Fruit fly (Drosophila melanogaster): ENCODE results near the gene CHMP2B.
A peak's percentile ranks its signal among the peaks of the same experiment; 100 is the strongest.

Gene CHMP2B

dm6 chr3L:5152354-5152806 lies 13.0 kb downstream of the CHMP2B start, which contains the start of the genes Gen and Srp54k (continued):
- TF ChIP-seq prd (optimal IDR thresholded peaks at IDR 0.05) (peak in 1 of 2 experiments; percentile 19), prd (GFP tag; IDR thresholded peaks at IDR 0.05) (peak; percentile 75), vfl (GFP tag; optimal IDR thresholded peaks at IDR 0.05) (peak; percentile 57), CG4282 (GFP tag; optimal IDR thresholded peaks at IDR 0.05) (no peak), CG4328 (GFP tag; optimal IDR thresholded peaks at IDR 0.05) (no peak), CG8359 (GFP tag; optimal IDR thresholded peaks at IDR 0.05; ENCODE audit: borderline replicate concordance) (no peak), Dp (GFP tag; optimal IDR thresholded peaks at IDR 0.05) (peak; percentile 73), dati (GFP tag; IDR thresholded peaks at IDR 0.05) (no peak), z (GFP tag; IDR thresholded peaks at IDR 0.05) (no peak), vvl (GFP tag; IDR thresholded peaks at IDR 0.05) (peak; percentile 31; the same call in 1 of the 2 replicates), CG6854 (GFP tag; optimal IDR thresholded peaks at IDR 0.05) (no peak), CG12942 (GFP tag; optimal IDR thresholded peaks at IDR 0.05) (no peak), Sox102F (GFP tag; optimal IDR thresholded peaks at IDR 0.05) (no peak), ato (GFP tag; IDR thresholded peaks at IDR 0.05; ENCODE audit: partially characterized antibody) (no peak), CG7928 (GFP tag; optimal IDR thresholded peaks at IDR 0.05) (no peak), CG11456 (GFP tag; IDR thresholded peaks at IDR 0.05) (peak; percentile 58; the same call in 1 of the 3 replicates), CG4360 (GFP tag; IDR thresholded peaks at IDR 0.05) (no peak), pfk (GFP tag; optimal IDR thresholded peaks at IDR 0.05) (no peak), CG7987 (GFP tag; optimal IDR thresholded peaks at IDR 0.05) (no peak), CG6254 (GFP tag; optimal IDR thresholded peaks at IDR 0.05) (no peak), CG10267 (tag; optimal IDR thresholded peaks at IDR 0.05) (no peak), trh (GFP tag; optimal IDR thresholded peaks at IDR 0.05) (no peak), tio (GFP tag; optimal IDR thresholded peaks at IDR 0.05) (no peak), CG12236 (GFP tag; optimal IDR thresholded peaks at IDR 0.05) (no peak), maf-S (GFP tag; optimal IDR thresholded peaks at IDR 0.05) (peak; percentile 16), CG11504 (tag; optimal IDR thresholded peaks at IDR 0.05) (no peak), NK7.1 (GFP tag; optimal IDR thresholded peaks at IDR 0.05) (peak; percentile 7), CG6765 (GFP tag; optimal IDR thresholded peaks at IDR 0.05) (no peak), CG8924 (tag; optimal IDR thresholded peaks at IDR 0.05) (no peak), al (GFP tag; IDR thresholded peaks at IDR 0.05) (no peak; the same call in 1 of the 2 replicates), CG12071 (GFP tag; optimal IDR thresholded peaks at IDR 0.05) (no peak), gro (GFP tag; optimal IDR thresholded peaks at IDR 0.05) (no peak), D (optimal IDR thresholded peaks at IDR 0.05) (no peak), D (GFP tag; optimal IDR thresholded peaks at IDR 0.05) (no peak), Ets97D (GFP tag; optimal IDR thresholded peaks at IDR 0.05) (peak; percentile 70), otp (GFP tag; IDR thresholded peaks at IDR 0.05) (no peak), CG8281 (tag; optimal IDR thresholded peaks at IDR 0.05) (no peak), tup (GFP tag; optimal IDR thresholded peaks at IDR 0.05) (no peak), yki (optimal IDR thresholded peaks at IDR 0.05) (peak; percentile 57), repo (GFP tag; optimal IDR thresholded peaks at IDR 0.05) (no peak), ind (GFP tag; optimal IDR thresholded peaks at IDR 0.05) (peak; percentile 5), CG9817 (tag; optimal IDR thresholded peaks at IDR 0.05) (peak; percentile 51), CG18764 (GFP tag; optimal IDR thresholded peaks at IDR 0.05) (no peak), zfh1 (GFP tag; IDR thresholded peaks at IDR 0.05) (no peak), sim (GFP tag; IDR thresholded peaks at IDR 0.05) (no peak), Vsx1 (GFP tag; optimal IDR thresholded peaks at IDR 0.05) (no peak), Meics (GFP tag; optimal IDR thresholded peaks at IDR 0.05) (peak; percentile 29), exex (tag; optimal IDR thresholded peaks at IDR 0.05) (no peak), Bgb (GFP tag; IDR thresholded peaks at IDR 0.05; ENCODE audit: partially characterized antibody) (peak; percentile 35; the same call in 1 of the 2 replicates), Max (GFP tag; optimal IDR thresholded peaks at IDR 0.05) (no peak), tx (GFP tag; optimal IDR thresholded peaks at IDR 0.05) (no peak), CG18011 (GFP tag; optimal IDR thresholded peaks at IDR 0.05) (peak; percentile 3)

Data from whole organism, embryonic.